Worm (Caenorhabditis elegans): ENCODE results near the gene F25A2.1.

F25A2.1 gene

DNA sequence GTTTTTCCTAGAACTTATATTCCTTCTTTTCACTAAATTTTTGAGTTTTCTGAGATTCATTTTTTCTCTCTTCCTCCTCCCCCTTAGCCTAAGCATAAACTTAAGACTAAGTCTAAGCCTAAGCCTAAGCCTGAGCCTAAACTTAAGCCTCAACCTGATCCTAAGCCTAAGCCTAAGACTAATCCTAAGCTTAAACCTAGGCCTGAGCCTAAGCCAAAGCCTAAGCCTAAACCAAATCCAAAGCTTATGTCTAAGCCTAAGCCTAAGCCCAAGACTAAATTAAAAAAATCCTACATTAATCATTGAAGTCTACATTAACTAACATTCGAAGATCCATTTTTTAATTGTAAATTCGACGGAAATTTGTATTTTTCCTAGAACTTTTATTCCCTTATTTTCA is 38.6 kb upstream of the F25A2.1 start:
- TF ChIP-seq snpc-4 (tag; optimal IDR thresholded peaks at IDR 0.05), result no peak

DNA sequence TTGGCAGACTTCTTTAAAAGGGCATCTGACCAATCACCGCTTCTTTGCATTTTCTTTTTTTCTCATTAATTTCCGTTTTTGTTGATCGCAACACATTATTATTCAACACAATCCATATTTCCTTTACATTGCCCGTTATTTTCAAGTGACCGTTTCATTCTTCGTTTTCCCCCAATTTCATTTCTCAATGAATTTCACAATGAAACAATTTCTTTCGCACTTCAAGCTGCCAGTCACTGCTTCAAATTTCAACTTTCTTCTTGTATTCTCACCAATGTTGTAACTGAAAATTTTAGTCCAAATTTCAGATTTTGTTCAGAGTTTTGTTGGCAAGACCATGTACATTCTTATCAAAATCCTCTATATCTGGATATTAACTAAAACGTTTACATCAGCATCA is 37.9 kb upstream of the F25A2.1 start, which contains the start of gene cutl-22:
TSS of gene cutl-22 (plus strand) at position 301 of the 400 bp plus-strand sequence.
- no peak for TF ChIP-seq alr-1 (tag; optimal IDR thresholded peaks at IDR 0.05)

DNA sequence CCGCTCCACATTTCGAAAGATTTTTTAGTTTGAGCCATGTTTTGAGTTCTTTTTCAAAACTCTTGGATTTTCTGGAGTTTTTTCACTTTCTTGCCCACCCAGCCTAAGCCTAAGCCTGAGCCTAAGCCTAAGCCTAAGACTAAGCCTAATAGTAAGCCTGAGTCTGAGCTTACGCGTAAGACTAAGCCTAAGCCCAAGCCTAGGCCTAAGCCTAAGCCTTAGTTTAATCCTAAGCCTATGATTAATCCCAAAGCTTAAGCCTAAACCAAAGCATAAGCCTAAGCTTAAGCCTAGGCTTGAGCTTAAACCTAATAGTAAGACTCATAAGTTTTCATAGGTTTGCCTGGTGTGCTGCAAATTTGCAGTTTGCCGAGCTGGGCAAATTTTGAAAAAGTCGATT is 37.1 kb upstream of the F25A2.1 start:
- TF ChIP-seq C34F6.9 (tag; optimal IDR thresholded peaks at IDR 0.05) (no peak), ama-1 (optimal IDR thresholded peaks at IDR 0.05) (no peak), ZK546.5 (tag; optimal IDR thresholded peaks at IDR 0.05) (no peak), nhr-77 (tag; optimal IDR thresholded peaks at IDR 0.05) (no peak), lin-11 (tag; optimal IDR thresholded peaks at IDR 0.05) (no peak)

DNA sequence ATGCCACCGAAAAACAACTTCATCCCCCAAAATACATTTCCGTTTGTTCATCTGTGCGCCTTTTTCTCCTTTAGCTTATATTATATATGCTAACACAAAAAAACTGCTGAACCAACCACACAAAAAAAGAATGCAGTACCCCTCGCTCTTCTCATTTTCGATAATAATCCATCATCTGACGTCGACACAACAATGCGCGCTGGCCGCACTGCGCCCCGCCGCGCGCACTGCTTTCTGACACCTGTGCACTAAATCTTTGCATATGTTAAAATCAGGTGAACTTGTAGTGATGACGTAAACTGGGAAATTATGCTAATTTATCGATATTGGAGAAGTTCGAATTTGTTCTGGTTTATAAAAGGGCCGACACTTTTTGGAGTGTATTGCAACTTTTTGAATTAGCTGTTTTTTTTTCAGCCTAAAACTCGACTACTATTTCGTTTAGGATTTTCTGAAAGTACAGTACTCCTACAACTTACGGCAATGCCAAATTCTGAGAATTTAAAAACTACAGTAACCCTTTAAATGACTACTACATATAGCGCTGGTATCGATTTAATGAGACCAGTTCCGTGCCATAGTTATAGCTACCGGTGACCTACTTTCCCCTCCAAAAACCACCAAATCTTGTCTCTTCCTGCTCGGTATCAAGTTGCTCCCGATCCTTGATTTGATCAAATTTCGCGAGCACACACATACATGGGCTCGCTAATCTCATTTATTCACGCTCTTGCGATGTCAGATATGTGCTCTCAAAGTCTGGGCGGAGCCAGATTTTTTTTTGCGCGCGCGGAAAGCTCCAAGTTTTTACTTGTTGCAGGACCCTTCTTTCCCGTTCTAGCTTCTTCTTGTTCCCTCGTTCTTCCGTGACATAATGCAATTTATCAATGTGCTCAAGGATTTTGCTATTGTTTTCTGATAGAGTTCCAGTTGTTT is 29.4 kb upstream of the F25A2.1 start:
- TF ChIP-seq mdl-1 (tag; optimal IDR thresholded peaks at IDR 0.05) (no peak), gmeb-1 (tag; optimal IDR thresholded peaks at IDR 0.05) (no peak), lin-39 (tag; optimal IDR thresholded peaks at IDR 0.05) (no peak), lsy-2 (tag; optimal IDR thresholded peaks at IDR 0.05) (peak in 1 of 2 experiments; percentile 22), crh-2 (tag; optimal IDR thresholded peaks at IDR 0.05) (no peak), egl-27 (tag; optimal IDR thresholded peaks at IDR 0.05) (no peak), unc-55 (GFP tag; optimal IDR thresholded peaks at IDR 0.05) (peak; percentile 2), lin-11 (tag; optimal IDR thresholded peaks at IDR 0.05) (peak; percentile 39), sma-9 (GFP tag; optimal IDR thresholded peaks at IDR 0.05) (peak; percentile 34), sma-9 (tag; optimal IDR thresholded peaks at IDR 0.05) (no peak)

DNA sequence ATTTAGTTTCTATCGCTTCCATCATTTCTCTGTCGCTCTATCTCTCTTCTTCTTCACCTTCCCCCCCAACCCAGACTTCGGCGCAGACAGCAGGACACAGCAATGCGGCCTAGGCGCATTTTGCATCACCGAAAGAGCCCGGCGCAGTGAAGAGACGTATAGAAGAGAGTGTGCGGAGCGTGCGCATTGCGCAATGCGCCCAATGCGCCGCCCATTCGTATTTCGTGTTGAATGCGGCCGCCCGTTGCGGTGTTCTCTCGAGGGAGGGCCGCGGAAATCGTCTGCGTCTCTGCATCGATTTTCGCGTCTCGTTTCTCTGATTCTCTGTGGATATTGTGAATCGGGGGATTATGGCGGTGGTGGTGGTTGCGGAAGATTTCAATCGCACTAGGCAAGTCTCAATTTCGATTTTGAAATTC is 28.0 kb upstream of the F25A2.1 start:
- TF ChIP-seq R02D3.7 (tag; optimal IDR thresholded peaks at IDR 0.05) (peak; percentile 63), peb-1 (tag; optimal IDR thresholded peaks at IDR 0.05) (no peak), ceh-82 (tag; optimal IDR thresholded peaks at IDR 0.05) (peak; percentile 91), mab-5 (tag; optimal IDR thresholded peaks at IDR 0.05) (peak; percentile 95), nhr-77 (tag; optimal IDR thresholded peaks at IDR 0.05) (peak; percentile 74), C34F6.9 (tag; optimal IDR thresholded peaks at IDR 0.05) (peak; percentile 98), nhr-12 (tag; optimal IDR thresholded peaks at IDR 0.05) (peak; percentile 39), ztf-11 (tag; optimal IDR thresholded peaks at IDR 0.05) (peak; percentile 77), gmeb-1 (tag; optimal IDR thresholded peaks at IDR 0.05) (peak; percentile 86), lin-13 (GFP tag; optimal IDR thresholded peaks at IDR 0.05) (peak; percentile 97), nhr-237 (tag; optimal IDR thresholded peaks at IDR 0.05) (peak; percentile 92), ztf-1 (GFP tag; conservative IDR thresholded peaks at IDR 0.05) (peak; percentile 92; the same call in 1 of the 2 replicates), snpc-4 (tag; optimal IDR thresholded peaks at IDR 0.05) (peak; percentile 79), sma-9 (GFP tag; optimal IDR thresholded peaks at IDR 0.05) (peak; percentile 97), sma-9 (tag; optimal IDR thresholded peaks at IDR 0.05) (no peak), aly-2 (tag; optimal IDR thresholded peaks at IDR 0.05) (no peak), sem-4 (tag; optimal IDR thresholded peaks at IDR 0.05) (peak; percentile 96), nhr-21 (tag; optimal IDR thresholded peaks at IDR 0.05) (peak; percentile 99), alr-1 (tag; optimal IDR thresholded peaks at IDR 0.05) (no peak), mbf-1 (tag; optimal IDR thresholded peaks at IDR 0.05) (no peak), elt-3 (tag; optimal IDR thresholded peaks at IDR 0.05) (no peak), fos-1 (tag; optimal IDR thresholded peaks at IDR 0.05) (peak; percentile 96), zag-1 (tag; optimal IDR thresholded peaks at IDR 0.05) (peak; percentile 99), Y55F3AM.14 (GFP tag; optimal IDR thresholded peaks at IDR 0.05) (peak; percentile 100), nhr-25 (tag; optimal IDR thresholded peaks at IDR 0.05) (peak; percentile 92), nhr-10 (tag; optimal IDR thresholded peaks at IDR 0.05) (peak; percentile 93), nhr-11 (tag; optimal IDR thresholded peaks at IDR 0.05) (peak; percentile 87), nhr-23 (tag; optimal IDR thresholded peaks at IDR 0.05) (no peak), lin-39 (tag; optimal IDR thresholded peaks at IDR 0.05) (no peak), egl-27 (tag; optimal IDR thresholded peaks at IDR 0.05) (peak; percentile 95), skn-1 (tag; optimal IDR thresholded peaks at IDR 0.05) (peak; percentile 26), ztf-4 (tag; optimal IDR thresholded peaks at IDR 0.05) (peak; percentile 98), unc-39 (tag; optimal IDR thresholded peaks at IDR 0.05) (peak; percentile 84), unc-55 (GFP tag; optimal IDR thresholded peaks at IDR 0.05) (peak; percentile 98), F13H6.1 (tag; optimal IDR thresholded peaks at IDR 0.05) (peak; percentile 99), ZK546.5 (tag; optimal IDR thresholded peaks at IDR 0.05) (peak; percentile 66), sma-3 (GFP tag; optimal IDR thresholded peaks at IDR 0.05) (peak; percentile 98), ceh-16 (tag; optimal IDR thresholded peaks at IDR 0.05) (peak; percentile 87), mdl-1 (tag; optimal IDR thresholded peaks at IDR 0.05) (peak; percentile 90 to 97), lin-11 (tag; optimal IDR thresholded peaks at IDR 0.05) (peak; percentile 99)

All from whole organism, L2 larva.